Fruit fly (Drosophila melanogaster) whole organism, embryonic: Measurements from ENCODE around the gene Ask1.

Source experiments
- Abd-B ChIP-seq: fragments of 200-800 bp; sonication (Bioruptor generic); optimal IDR thresholded peaks from 2 replicates; lab custom pipeline; 2018; ENCODE audit warnings: missing biosample characterization, mild to moderate bottlenecking, missing genetic modification characterization, moderate library complexity
- Ada2b ChIP-seq: fragments of 200-800 bp; sonication (Bioruptor generic); IDR thresholded peaks from 2 replicates; pipeline ENCODE4 v1.3.6; 2022; ENCODE audit warnings: missing biosample characterization, missing genetic modification characterization
- CG10209 ChIP-seq: fragments of 200-800 bp; sonication (Bioruptor generic); optimal IDR thresholded peaks from 3 replicates; lab custom pipeline; 2017; ENCODE audit warnings: missing biosample characterization, mild to moderate bottlenecking, missing genetic modification characterization, missing genetic modification reagents
- CG11093 ChIP-seq: fragments of 200-800 bp; sonication (Bioruptor generic); IDR thresholded peaks from 3 replicates; pipeline ENCODE4 v1.3.6; 2022; ENCODE audit warnings: missing biosample characterization, missing genetic modification characterization
- CG11456 ChIP-seq: fragments of 200-800 bp; sonication (Bioruptor generic); IDR thresholded peaks from 3 replicates; pipeline ENCODE4 v1.3.6; 2022; ENCODE audit warnings: missing biosample characterization, missing genetic modification characterization
- CG12104 ChIP-seq: fragments of 200-800 bp; sonication (Bioruptor generic); optimal IDR thresholded peaks from 3 replicates; lab custom pipeline; 2016; ENCODE audit warnings: missing biosample characterization, missing genetic modification characterization
- CG14441 ChIP-seq: fragments of 200-800 bp; sonication (Bioruptor generic); IDR thresholded peaks from 2 replicates; pipeline ENCODE4 v1.3.6; 2022; ENCODE audit warnings: missing biosample characterization, missing genetic modification characterization
- CG14710 ChIP-seq: fragments of 200-800 bp; sonication (Bioruptor generic); optimal IDR thresholded peaks from 3 replicates; lab custom pipeline; 2019; ENCODE audit warnings: missing biosample characterization, mild to moderate bottlenecking, missing genetic modification characterization, moderate library complexity
- CG15011 ChIP-seq: fragments of 200-800 bp; sonication (Bioruptor generic); optimal IDR thresholded peaks from 3 replicates; lab custom pipeline; 2018; ENCODE audit warnings: missing biosample characterization, mild to moderate bottlenecking, missing genetic modification characterization
- CG17361 ChIP-seq: fragments of 200-800 bp; sonication (Bioruptor generic); IDR thresholded peaks from 3 replicates; pipeline ENCODE4 v1.3.6; 2022; ENCODE audit warnings: missing biosample characterization, missing genetic modification characterization
- CG18599 ChIP-seq: fragments of 200-800 bp; sonication (Bioruptor generic); optimal IDR thresholded peaks from 3 replicates; lab custom pipeline; 2017; ENCODE audit warnings: missing biosample characterization, missing genetic modification characterization, mild to moderate bottlenecking, moderate library complexity, missing genetic modification reagents
- CG2678 ChIP-seq: fragments of 200-800 bp; sonication (Bioruptor generic); optimal IDR thresholded peaks from 3 replicates; lab custom pipeline; 2019; ENCODE audit warnings: missing biosample characterization, mild to moderate bottlenecking, missing genetic modification characterization, moderate library complexity
- CG31441 ChIP-seq: fragments of 200-800 bp; sonication (Bioruptor generic); IDR thresholded peaks from 2 replicates; pipeline ENCODE4 v1.3.6; 2022; ENCODE audit warnings: missing biosample characterization, missing genetic modification characterization
- CG3281 ChIP-seq: fragments of 200-800 bp; sonication (Bioruptor generic); optimal IDR thresholded peaks from 3 replicates; lab custom pipeline; 2017; ENCODE audit warnings: missing biosample characterization, mild to moderate bottlenecking, missing genetic modification characterization
- CG34376 ChIP-seq: fragments of 200-800 bp; sonication (Bioruptor generic); optimal IDR thresholded peaks from 2 replicates; lab custom pipeline; 2018; ENCODE audit warnings: missing biosample characterization, mild to moderate bottlenecking, missing genetic modification characterization
- CG6813 ChIP-seq: fragments of 200-800 bp; sonication (Bioruptor generic); optimal IDR thresholded peaks from 2 replicates; lab custom pipeline; 2017; ENCODE audit warnings: missing biosample characterization, missing genetic modification characterization, mild to moderate bottlenecking, moderate library complexity, missing genetic modification reagents
- CG6854 ChIP-seq: fragments of 200-800 bp; sonication (Bioruptor generic); optimal IDR thresholded peaks from 3 replicates; lab custom pipeline; 2017; ENCODE audit warnings: missing biosample characterization, mild to moderate bottlenecking, missing genetic modification characterization
- CG9609 ChIP-seq: fragments of 200-800 bp; sonication (Bioruptor generic); optimal IDR thresholded peaks from 3 replicates; lab custom pipeline; 2016; ENCODE audit warnings: missing biosample characterization, missing genetic modification characterization
- CG9727 ChIP-seq: fragments of 200-800 bp; sonication (Bioruptor generic); optimal IDR thresholded peaks from 3 replicates; lab custom pipeline; 2017; ENCODE audit warnings: missing biosample characterization, mild to moderate bottlenecking, missing genetic modification characterization
- CG9797 ChIP-seq: fragments of 200-800 bp; sonication (Bioruptor generic); optimal IDR thresholded peaks from 3 replicates; lab custom pipeline; 2018; ENCODE audit warnings: missing biosample characterization, mild to moderate bottlenecking, missing genetic modification characterization
- CoRest ChIP-seq: fragments of 200-800 bp; sonication (Bioruptor generic); optimal IDR thresholded peaks from 3 replicates; lab custom pipeline; 2018; ENCODE audit warnings: missing biosample characterization, mild to moderate bottlenecking, missing genetic modification characterization, moderate library complexity
- Dad ChIP-seq: fragments of 200-800 bp; sonication (Bioruptor generic); optimal IDR thresholded peaks from 3 replicates; lab custom pipeline; 2016; ENCODE audit warnings: missing biosample characterization, missing genetic modification characterization
- Dll ChIP-seq: fragments of 200-800 bp; sonication (Bioruptor generic); IDR thresholded peaks from 4 replicates; pipeline ENCODE4 v1.3.6; 2022; ENCODE audit warnings: missing biosample characterization, missing genetic modification characterization; ENCODE audit not compliant: partially characterized antibody
- ERR ChIP-seq: fragments of 200-800 bp; sonication (Bioruptor generic); optimal IDR thresholded peaks from 2 replicates; lab custom pipeline; 2016; ENCODE audit warnings: missing biosample characterization, missing genetic modification characterization
- HLH3B ChIP-seq: fragments of 200-800 bp; sonication (Bioruptor generic); IDR thresholded peaks from 2 replicates; pipeline ENCODE4 v1.3.6; 2022; ENCODE audit warnings: missing biosample characterization, missing genetic modification characterization
- HLH54F ChIP-seq: fragments of 200-800 bp; sonication (Bioruptor generic); optimal IDR thresholded peaks from 3 replicates; lab custom pipeline; 2016; ENCODE audit warnings: missing biosample characterization, missing genetic modification characterization
- HmgD ChIP-seq: fragments of 200-800 bp; sonication (Bioruptor generic); optimal IDR thresholded peaks from 3 replicates; lab custom pipeline; 2016; ENCODE audit warnings: missing biosample characterization, missing genetic modification characterization
- Hmr ChIP-seq: fragments of 200-800 bp; sonication (Bioruptor generic); optimal IDR thresholded peaks from 3 replicates; lab custom pipeline; 2017; ENCODE audit warnings: mild to moderate bottlenecking, missing biosample characterization, missing genetic modification reagents, missing genetic modification characterization
- Mad ChIP-seq: fragments of 200-800 bp; sonication (Bioruptor generic); optimal IDR thresholded peaks from 2 replicates; lab custom pipeline; 2016; ENCODE audit warnings: missing biosample characterization, missing genetic modification characterization
- NFAT ChIP-seq: fragments of 200-800 bp; sonication (Bioruptor generic); IDR thresholded peaks from 2 replicates; pipeline ENCODE4 v1.3.6; 2022; ENCODE audit warnings: missing biosample characterization, missing genetic modification characterization
- Sin3A ChIP-seq: fragments of >200 bp; optimal IDR thresholded peaks from 2 replicates; lab custom pipeline; 2018
- dmrt11E ChIP-seq: fragments of 200-800 bp; sonication (Bioruptor generic); optimal IDR thresholded peaks from 3 replicates; lab custom pipeline; 2018; ENCODE audit warnings: missing biosample characterization, mild to moderate bottlenecking, missing genetic modification characterization, moderate library complexity
- fd96Cb ChIP-seq: fragments of 200-800 bp; sonication (Bioruptor generic); optimal IDR thresholded peaks from 2 replicates; lab custom pipeline; 2018; ENCODE audit warnings: missing biosample characterization, mild to moderate bottlenecking, missing genetic modification characterization, moderate library complexity
- gem ChIP-seq: fragments of 200-800 bp; sonication (Bioruptor generic); optimal IDR thresholded peaks from 2 replicates; lab custom pipeline; 2019; ENCODE audit warnings: missing biosample characterization, mild to moderate bottlenecking, missing genetic modification characterization, moderate library complexity
- grn ChIP-seq: fragments of 200-800 bp; sonication (Bioruptor generic); optimal IDR thresholded peaks from 3 replicates; lab custom pipeline; 2017; ENCODE audit warnings: missing biosample characterization, missing genetic modification characterization
- h ChIP-seq: fragments of >200 bp; optimal IDR thresholded peaks from 2 replicates; lab custom pipeline; 2017
- her ChIP-seq: fragments of 200-800 bp; sonication (Bioruptor generic); optimal IDR thresholded peaks from 2 replicates; lab custom pipeline; 2016; ENCODE audit warnings: missing biosample characterization, missing genetic modification characterization
- jumu ChIP-seq: fragments of 200-800 bp; sonication (Bioruptor generic); optimal IDR thresholded peaks from 3 replicates; lab custom pipeline; 2016; ENCODE audit warnings: missing biosample characterization, missing genetic modification characterization
- kay ChIP-seq: fragments of 200-800 bp; sonication (Bioruptor generic); optimal IDR thresholded peaks from 2 replicates; lab custom pipeline; 2016; ENCODE audit warnings: missing biosample characterization, missing genetic modification characterization
- ken ChIP-seq: fragments of 200-800 bp; sonication (Bioruptor generic); IDR thresholded peaks from 3 replicates; pipeline ENCODE4 v1.3.6; 2022; ENCODE audit warnings: missing biosample characterization, missing genetic modification characterization
- mam ChIP-seq: fragments of 200-800 bp; sonication (Bioruptor generic); optimal IDR thresholded peaks from 3 replicates; lab custom pipeline; 2016; ENCODE audit warnings: missing biosample characterization, missing genetic modification characterization
- nmo ChIP-seq: fragments of 200-800 bp; sonication (Bioruptor generic); optimal IDR thresholded peaks from 2 replicates; lab custom pipeline; 2018; ENCODE audit warnings: missing biosample characterization, mild to moderate bottlenecking, missing genetic modification characterization, moderate library complexity
- pho ChIP-seq: fragments of 200-800 bp; sonication (Bioruptor generic); optimal IDR thresholded peaks from 2 replicates; lab custom pipeline; 2016; ENCODE audit warnings: missing biosample characterization, missing genetic modification characterization
- phol ChIP-seq: fragments of 200-800 bp; sonication (Bioruptor generic); optimal IDR thresholded peaks from 3 replicates; lab custom pipeline; 2018; ENCODE audit warnings: missing biosample characterization, mild to moderate bottlenecking, missing genetic modification characterization, moderate library complexity
- salm ChIP-seq: fragments of 200-800 bp; sonication (Bioruptor generic); optimal IDR thresholded peaks from 2 replicates; lab custom pipeline; 2018; ENCODE audit warnings: missing biosample characterization, mild to moderate bottlenecking, missing genetic modification characterization
- scrt ChIP-seq: fragments of 200-800 bp; sonication (Bioruptor generic); optimal IDR thresholded peaks from 2 replicates; lab custom pipeline; 2018; ENCODE audit warnings: missing biosample characterization, mild to moderate bottlenecking, missing genetic modification characterization, moderate library complexity
- shn ChIP-seq: fragments of 200-800 bp; sonication (Bioruptor generic); optimal IDR thresholded peaks from 3 replicates; lab custom pipeline; 2016; ENCODE audit warnings: missing biosample characterization, missing genetic modification characterization
- sisA ChIP-seq: fragments of 200-800 bp; sonication (Bioruptor generic); IDR thresholded peaks from 2 replicates; pipeline ENCODE4 v1.3.6; 2022; ENCODE audit warnings: missing biosample characterization, missing genetic modification characterization
- trem ChIP-seq: fragments of 200-800 bp; optimal IDR thresholded peaks from 3 replicates; lab custom pipeline; 2019; ENCODE audit warnings: missing biosample characterization, mild to moderate bottlenecking, missing genetic modification characterization, moderate library complexity
- tup ChIP-seq: fragments of 200-800 bp; sonication (Bioruptor generic); optimal IDR thresholded peaks from 2 replicates; lab custom pipeline; 2016; ENCODE audit warnings: missing biosample characterization, mild to moderate bottlenecking, missing genetic modification characterization, moderate library complexity
- zen2 ChIP-seq: fragments of 200-800 bp; sonication (Bioruptor generic); IDR thresholded peaks from 3 replicates; pipeline ENCODE4 v1.3.6; 2022; ENCODE audit warnings: missing biosample characterization, missing genetic modification characterization; ENCODE audit not compliant: partially characterized antibody

The Ask1 gene

dm6 chr3R:19836687-19837086 is 42.8 kb upstream of the Ask1 start, which contains the start of gene bnl (continued):
- TF ChIP-seq scrt (GFP tag; lab: Kevin White, UChicago) (no peak), tup (no peak), nmo (peak; percentile 11), Hmr (GFP tag; lab: Kevin White, UChicago) (peak; percentile 54), zen2 (peak; percentile 70; the same call in 2 of the 3 replicates), salm (tag; lab: Kevin White, UChicago) (peak; percentile 56), kay (no peak), Abd-B (GFP tag; lab: Kevin White, UChicago) (no peak), HLH3B (GFP tag; lab: Robert Waterston, UW) (no peak; the same call in 1 of the 2 replicates), her (GFP tag; lab: Kevin White, UChicago) (peak; percentile 69), HmgD (GFP tag; lab: Kevin White, UChicago) (peak; percentile 67), h (lab: Kevin White, UChicago) (no peak), CG6813 (GFP tag; lab: Kevin White, UChicago) (peak; percentile 46), Dad (GFP tag; lab: Kevin White, UChicago) (peak; percentile 74), Sin3A (lab: Kevin White, UChicago) (no peak), CG9797 (GFP tag; lab: Kevin White, UChicago) (peak; percentile 3), dmrt11E (tag; lab: Kevin White, UChicago) (no peak), trem (peak; percentile 41), ken (GFP tag; lab: Robert Waterston, UW) (peak; percentile 40; the same call in 1 of the 3 replicates), NFAT (no peak; the same call in 1 of the 2 replicates), CoRest (tag; lab: Kevin White, UChicago) (peak; percentile 53), CG18599 (GFP tag; lab: Kevin White, UChicago) (peak; percentile 54), CG9727 (GFP tag; lab: Kevin White, UChicago) (peak; percentile 53), sisA (no peak), pho (GFP tag; lab: Kevin White, UChicago) (no peak), CG34376 (peak; percentile 61), fd96Cb (tag; lab: Kevin White, UChicago) (no peak), CG17361 (GFP tag; lab: Robert Waterston, UW) (0 out of 3 replicates have a peak, but pooled peaks have one; percentile 21), grn (GFP tag; lab: Kevin White, UChicago) (peak; percentile 53), gem (no peak), mam (no peak), Ada2b (GFP tag; lab: Robert Waterston, UW) (0 out of 2 replicates have a peak, but pooled peaks have one; percentile 18), Dll (GFP tag; lab: Robert Waterston, UW) (peak; percentile 40; the same call in 2 of the 4 replicates), CG14710 (tag; lab: Kevin White, UChicago) (peak; percentile 3), CG2678 (tag; lab: Kevin White, UChicago) (peak; percentile 46), CG11456 (GFP tag; lab: Robert Waterston, UW) (no peak), shn (GFP tag; lab: Kevin White, UChicago) (peak; percentile 40), ERR (GFP tag; lab: Kevin White, UChicago) (peak; percentile 42), CG11093 (no peak; the same call in 2 of the 3 replicates), CG31441 (GFP tag; lab: Robert Waterston, UW) (peak; percentile 47; the same call in 1 of the 2 replicates), Mad (GFP tag; lab: Kevin White, UChicago) (peak; percentile 65), jumu (GFP tag; lab: Kevin White, UChicago) (peak; percentile 0), HLH54F (GFP tag; lab: Kevin White, UChicago) (peak; percentile 7), CG6854 (GFP tag; lab: Kevin White, UChicago) (peak; percentile 23), CG3281 (GFP tag; lab: Kevin White, UChicago) (peak; percentile 64), CG14441 (peak; percentile 27; the same call in 1 of the 2 replicates), CG9609 (GFP tag; lab: Kevin White, UChicago) (no peak), CG12104 (GFP tag; lab: Kevin White, UChicago) (no peak), CG15011 (GFP tag; lab: Kevin White, UChicago) (no peak), CG10209 (GFP tag; lab: Kevin White, UChicago) (peak; percentile 15), phol (peak; percentile 31)
